Worm (Caenorhabditis elegans) whole organism, L3 larva: ENCODE measurements around the gene ZC477.4.

ENCODE experiments used
- R02D3.7 ChIP-seq: fragments of 150-350 bp; optimal IDR thresholded peaks from 2 replicates; lab custom pipeline; 2014; ENCODE audit warnings: missing biosample characterization, missing genetic modification characterization
- ZK546.5 ChIP-seq: sonication (generic microtip); optimal IDR thresholded peaks from 2 replicates; lab custom pipeline; 2017; ENCODE audit warnings: missing biosample characterization, missing genetic modification characterization
- aly-2 ChIP-seq: fragments of 150-350 bp; optimal IDR thresholded peaks from 2 replicates; lab custom pipeline; 2014; ENCODE audit warnings: missing biosample characterization, missing genetic modification characterization
- ama-1 ChIP-seq: fragments of 150-350 bp; optimal IDR thresholded peaks from 2 replicates; lab custom pipeline; 2018
- ceh-16 ChIP-seq: sonication (generic microtip); optimal IDR thresholded peaks from 2 replicates; lab custom pipeline; 2017; ENCODE audit warnings: missing biosample characterization, missing genetic modification characterization
- ceh-28 ChIP-seq: fragments of 150-350 bp; optimal IDR thresholded peaks from 2 replicates; lab custom pipeline; 2014; ENCODE audit warnings: missing biosample characterization, missing genetic modification reagents, missing genetic modification characterization
- ceh-82 ChIP-seq: fragments of 150-350 bp; optimal IDR thresholded peaks from 2 replicates; lab custom pipeline; 2014; ENCODE audit warnings: missing biosample characterization, missing genetic modification characterization
- ceh-9 ChIP-seq: sonication (generic microtip); optimal IDR thresholded peaks from 2 replicates; lab custom pipeline; 2018; ENCODE audit warnings: missing biosample characterization, missing genetic modification characterization
- daf-12 ChIP-seq: fragments of 150-350 bp; optimal IDR thresholded peaks from 2 replicates; lab custom pipeline; 2014; ENCODE audit warnings: missing biosample characterization, missing genetic modification reagents, missing genetic modification characterization
- egl-27 ChIP-seq: sonication (generic microtip); optimal IDR thresholded peaks from 4 replicates; lab custom pipeline; 2017; ENCODE audit warnings: missing biosample characterization, missing genetic modification reagents, missing genetic modification characterization
- egl-5 ChIP-seq: fragments of 150-350 bp; optimal IDR thresholded peaks from 2 replicates; lab custom pipeline; 2017; ENCODE audit warnings: missing biosample characterization, missing genetic modification reagents, missing genetic modification characterization, inconsistent platforms
- elt-1 ChIP-seq: fragments of 150-350 bp; optimal IDR thresholded peaks from 2 replicates; lab custom pipeline; 2014; ENCODE audit warnings: missing biosample characterization, missing genetic modification characterization
- elt-2 ChIP-seq: sonication (generic microtip); optimal IDR thresholded peaks from 2 replicates; lab custom pipeline; 2016; ENCODE audit warnings: missing genetic modification reagents, mild to moderate bottlenecking, missing genetic modification characterization, missing compliant biosample characterization
- elt-3 ChIP-seq, 3 experiments: fragments of 150-350 bp in 1 of 3; sonication (generic microtip) in 2 of 3; optimal IDR thresholded peaks; 2 replicates in 2 of 3; 4 replicates in 1 of 3; lab custom pipeline; 2014 to 2017; ENCODE audit warnings: missing biosample characterization in 3 of 3, missing genetic modification characterization in 3 of 3
- fkh-10 ChIP-seq: sonication (generic microtip); optimal IDR thresholded peaks from 2 replicates; lab custom pipeline; 2017; ENCODE audit warnings: missing biosample characterization, missing genetic modification reagents, missing genetic modification characterization
- fkh-2 ChIP-seq: fragments of 150-350 bp; optimal IDR thresholded peaks from 2 replicates; lab custom pipeline; 2014; ENCODE audit warnings: missing biosample characterization, missing genetic modification reagents, missing genetic modification characterization
- fos-1 ChIP-seq: fragments of 150-350 bp; optimal IDR thresholded peaks from 2 replicates; lab custom pipeline; 2014; ENCODE audit warnings: missing biosample characterization, missing genetic modification characterization
- hmg-11 ChIP-seq: sonication (generic microtip); optimal IDR thresholded peaks from 2 replicates; lab custom pipeline; 2016; ENCODE audit warnings: missing genetic modification characterization, missing compliant biosample characterization
- lin-15B ChIP-seq: fragments of 150-350 bp; optimal IDR thresholded peaks from 2 replicates; lab custom pipeline; 2014; ENCODE audit warnings: missing biosample characterization, missing genetic modification characterization
- lin-39 ChIP-seq: fragments of 150-350 bp; optimal IDR thresholded peaks from 2 replicates; lab custom pipeline; 2018; ENCODE audit warnings: missing biosample characterization, missing genetic modification reagents, missing genetic modification characterization
- mdl-1 ChIP-seq: fragments of 150-350 bp; optimal IDR thresholded peaks from 2 replicates; lab custom pipeline; 2014; ENCODE audit warnings: missing biosample characterization, missing genetic modification characterization
- mml-1 ChIP-seq: fragments of 150-350 bp; sonication (generic microtip); optimal IDR thresholded peaks from 3 replicates; lab custom pipeline; 2014; ENCODE audit warnings: missing biosample characterization, missing genetic modification characterization
- nfya-1 ChIP-seq: sonication (generic microtip); optimal IDR thresholded peaks from 2 replicates; lab custom pipeline; 2017; ENCODE audit warnings: missing genetic modification characterization, mild to moderate bottlenecking, missing compliant biosample characterization, antibody characterized with exemption, moderate library complexity; ENCODE audit not compliant: insufficient read depth
- nhr-11 ChIP-seq: fragments of 150-350 bp; optimal IDR thresholded peaks from 2 replicates; lab custom pipeline; 2014; ENCODE audit warnings: missing biosample characterization, missing genetic modification characterization
- nhr-12 ChIP-seq: fragments of 150-350 bp; optimal IDR thresholded peaks from 2 replicates; lab custom pipeline; 2014; ENCODE audit warnings: missing biosample characterization, missing genetic modification characterization
- nhr-23 ChIP-seq: fragments of 150-350 bp; optimal IDR thresholded peaks from 2 replicates; lab custom pipeline; 2014; ENCODE audit warnings: missing biosample characterization, missing genetic modification reagents, missing genetic modification characterization
- nhr-237 ChIP-seq: fragments of 150-350 bp; optimal IDR thresholded peaks from 2 replicates; lab custom pipeline; 2014; ENCODE audit warnings: missing biosample characterization, missing genetic modification characterization
- nhr-25 ChIP-seq: sonication (generic microtip); optimal IDR thresholded peaks from 2 replicates; lab custom pipeline; 2017; ENCODE audit warnings: missing biosample characterization, missing genetic modification characterization
- nhr-28 ChIP-seq: fragments of 150-350 bp; optimal IDR thresholded peaks from 2 replicates; lab custom pipeline; 2014; ENCODE audit warnings: missing biosample characterization, missing genetic modification characterization
- nhr-67 ChIP-seq: fragments of 150-350 bp; optimal IDR thresholded peaks from 2 replicates; lab custom pipeline; 2014; ENCODE audit warnings: missing biosample characterization, missing genetic modification characterization
- nhr-76 ChIP-seq: fragments of 150-350 bp; sonication (generic microtip); optimal IDR thresholded peaks from 5 replicates; lab custom pipeline; 2014; ENCODE audit warnings: missing biosample characterization, missing genetic modification characterization
- nhr-77 ChIP-seq: fragments of 150-350 bp; optimal IDR thresholded peaks from 2 replicates; lab custom pipeline; 2014; ENCODE audit warnings: missing biosample characterization, missing genetic modification characterization
- pha-4 ChIP-seq: fragments of 150-350 bp; optimal IDR thresholded peaks from 2 replicates; lab custom pipeline; 2014; ENCODE audit warnings: missing biosample characterization, missing genetic modification reagents, missing genetic modification characterization
- pqm-1 ChIP-seq: fragments of 150-350 bp; optimal IDR thresholded peaks from 2 replicates; lab custom pipeline; 2017; ENCODE audit warnings: missing biosample characterization, missing genetic modification characterization, inconsistent platforms
- sea-2 ChIP-seq: fragments of 150-350 bp; sonication (generic microtip); optimal IDR thresholded peaks from 4 replicates; lab custom pipeline; 2014; ENCODE audit warnings: missing biosample characterization, missing genetic modification reagents, missing genetic modification characterization
- skn-1 ChIP-seq: fragments of 150-350 bp; optimal IDR thresholded peaks from 2 replicates; lab custom pipeline; 2014; ENCODE audit warnings: missing biosample characterization, missing genetic modification characterization
- snpc-4 ChIP-seq: fragments of 150-350 bp; optimal IDR thresholded peaks from 2 replicates; lab custom pipeline; 2014; ENCODE audit warnings: missing biosample characterization, missing genetic modification characterization
- tbx-2 ChIP-seq: sonication (generic microtip); optimal IDR thresholded peaks from 2 replicates; lab custom pipeline; 2016; ENCODE audit warnings: mild to moderate bottlenecking, missing genetic modification characterization, missing compliant biosample characterization
- unc-39 ChIP-seq: sonication (generic microtip); optimal IDR thresholded peaks from 4 replicates; lab custom pipeline; 2017; ENCODE audit warnings: missing biosample characterization, missing genetic modification characterization
- zag-1 ChIP-seq: fragments of 150-350 bp; optimal IDR thresholded peaks from 2 replicates; lab custom pipeline; 2014; ENCODE audit warnings: missing biosample characterization, missing genetic modification characterization
- ztf-11 ChIP-seq: fragments of 150-350 bp; optimal IDR thresholded peaks from 2 replicates; lab custom pipeline; 2014; ENCODE audit warnings: missing biosample characterization, missing genetic modification characterization
- ztf-4 ChIP-seq: fragments of 150-350 bp; optimal IDR thresholded peaks from 2 replicates; lab custom pipeline; 2014; ENCODE audit warnings: missing biosample characterization, missing genetic modification characterization

Gene ZC477.4

ce11 chrIV:7121313-7122055 is 22.9 kb upstream of the ZC477.4 start, which contains the start of the genes C34D4.10 and str-48:
TSS of gene C34D4.10 (minus strand) at chrIV:7121413.
TSS of gene str-48 (plus strand) at chrIV:7122005.
- TF ChIP-seq nhr-28 (tag; lab: Kevin White, UChicago) = no peak
- no peak for TF ChIP-seq sea-2 (GFP tag; lab: Kevin White, UChicago)
- no peak for TF ChIP-seq ztf-11 (tag; lab: Kevin White, UChicago)
- TF ChIP-seq zag-1 (tag; lab: Kevin White, UChicago) = no peak

- TF ChIP-seq pha-4 (tag; lab: Kevin White, UChicago) (no peak), ceh-16 (tag; lab: Kevin White, UChicago) (no peak), ZK546.5 (tag; lab: Kevin White, UChicago) (no peak), nhr-23 (tag; lab: Kevin White, UChicago) (no peak), ceh-9 (tag; lab: Kevin White, UChicago) (no peak)
These were observed 16.0 kb upstream of the ZC477.4 start, which contains the start of gene nas-8 for ce11 chrIV:7114599-7114998. TSS of gene nas-8 (plus strand) at chrIV:7114899.

ce11 chrIV:7111354-7111753 is 12.8 kb upstream of the ZC477.4 start, which contains the start of the genes ZC477.7 and ssq-3:
TSS of gene ZC477.7 (minus strand) at chrIV:7111454.
TSS of gene ssq-3 (plus strand) at chrIV:7111604.
- TF ChIP-seq elt-1 = no peak
- TF ChIP-seq egl-27 = no peak
- no peak for TF ChIP-seq lin-39 (tag; lab: Kevin White, UChicago)
- no peak for TF ChIP-seq ceh-82 (tag; lab: Kevin White, UChicago)
- no peak for TF ChIP-seq daf-12 (tag; lab: Kevin White, UChicago)
- no peak for TF ChIP-seq ceh-16 (tag; lab: Kevin White, UChicago)
- no peak for TF ChIP-seq ceh-9 (tag; lab: Kevin White, UChicago)
- TF ChIP-seq pqm-1 (tag; lab: Kevin White, UChicago) = no peak
- no peak for TF ChIP-seq mdl-1 (tag; lab: Kevin White, UChicago)
- no peak for TF ChIP-seq unc-39 (tag; lab: Kevin White, UChicago)
- no peak for TF ChIP-seq ceh-28 (tag; lab: Kevin White, UChicago)
- TF ChIP-seq ztf-4 (tag; lab: Kevin White, UChicago) = no peak
- no peak for TF ChIP-seq nhr-76 (tag; lab: Kevin White, UChicago)
- TF ChIP-seq sea-2 (GFP tag; lab: Kevin White, UChicago) = no peak
- TF ChIP-seq tbx-2 = no peak
- no peak for TF ChIP-seq R02D3.7 (tag; lab: Kevin White, UChicago)
- no peak for TF ChIP-seq nhr-67 (tag; lab: Kevin White, UChicago)

- TF ChIP-seq skn-1 (tag; lab: Kevin White, UChicago) (no peak), nhr-77 (tag; lab: Kevin White, UChicago) (no peak), unc-39 (tag; lab: Kevin White, UChicago) (no peak), ztf-11 (tag; lab: Kevin White, UChicago) (no peak)
These were observed 9.3 kb upstream of the ZC477.4 start, which contains the start of gene ZC477.2 for ce11 chrIV:7107893-7108292. TSS of gene ZC477.2 (plus strand) at chrIV:7108193.

- TF ChIP-seq nhr-25 (tag; lab: Kevin White, UChicago) (peak; percentile 35), aly-2 (tag; lab: Kevin White, UChicago) (no peak), nfya-1 (peak; percentile 64), mdl-1 (tag; lab: Kevin White, UChicago) (no peak), mml-1 (no peak), nhr-12 (tag; lab: Kevin White, UChicago) (no peak), zag-1 (tag; lab: Kevin White, UChicago) (no peak), hmg-11 (tag; lab: Kevin White, UChicago) (no peak), snpc-4 (tag; lab: Kevin White, UChicago) (peak; percentile 41), R02D3.7 (tag; lab: Kevin White, UChicago) (peak; percentile 30), elt-3 (tag; optimal IDR thresholded peaks at IDR 0.05; lab: Kevin White, UChicago) (no peak), skn-1 (tag; lab: Kevin White, UChicago) (no peak), ama-1 (lab: Kevin White, UChicago) (no peak), sea-2 (GFP tag; lab: Kevin White, UChicago) (no peak), fos-1 (tag; lab: Kevin White, UChicago) (no peak), lin-15B (peak; percentile 79), ceh-28 (tag; lab: Kevin White, UChicago) (peak; percentile 25), elt-1 (no peak), nhr-11 (peak; percentile 42), ceh-16 (tag; lab: Kevin White, UChicago) (no peak), nhr-28 (tag; lab: Kevin White, UChicago) (no peak), unc-39 (tag; lab: Kevin White, UChicago) (no peak), egl-5 (tag; lab: Kevin White, UChicago) (no peak), fkh-10 (no peak), ceh-9 (tag; lab: Kevin White, UChicago) (no peak), nhr-237 (tag; lab: Kevin White, UChicago) (no peak), ZK546.5 (tag; lab: Kevin White, UChicago) (no peak), fkh-2 (tag; lab: Kevin White, UChicago) (no peak), lin-39 (tag; lab: Kevin White, UChicago) (no peak), elt-2 (tag; lab: Kevin White, UChicago) (peak; percentile 34), daf-12 (tag; lab: Kevin White, UChicago) (no peak)
These were observed 4.7 kb upstream of the ZC477.4 start, which contains the start of the genes rde-8 and ZC477.3 for ce11 chrIV:7103211-7103679. TSS of gene rde-8 (minus strand) at chrIV:7103261. TSS of gene ZC477.3 (plus strand) at chrIV:7103492.
